Worm (Caenorhabditis elegans) whole organism, dauer: ENCODE data around the gene F53A2.11.

ENCODE experiments used
- unc-62 ChIP-seq: sonication (generic microtip); optimal IDR thresholded peaks from 2 replicates; lab custom pipeline; 2017; ENCODE audit warnings: missing biosample characterization, missing genetic modification reagents, missing genetic modification characterization

F53A2.11 gene

DNA sequence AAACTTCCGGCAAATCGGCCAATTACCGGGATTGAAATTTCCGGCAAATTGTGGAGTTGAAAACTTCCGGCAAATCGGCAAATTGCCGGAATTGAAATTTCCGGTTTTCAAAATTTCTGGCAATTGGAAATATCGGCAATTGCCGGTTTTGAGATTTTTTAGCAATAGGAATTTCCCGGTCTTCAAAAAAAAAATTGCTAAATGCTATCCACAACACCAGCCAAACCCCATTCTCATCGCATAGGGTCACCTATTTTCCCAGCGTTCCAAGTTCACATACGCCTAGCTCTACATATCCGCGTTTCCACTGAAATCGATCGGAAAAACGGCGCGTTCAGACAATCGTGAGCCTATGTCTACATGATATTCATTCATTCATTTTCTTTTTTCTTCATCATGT is 37.1 kb downstream of the F53A2.11 start, which contains the start of gene F56A8.8:
Gene F56A8.8 (plus strand): TSS at position 301 of the 400 bp plus-strand sequence.
- TF ChIP-seq unc-62 (GFP tag; lab: Kevin White, UChicago): no peak

DNA sequence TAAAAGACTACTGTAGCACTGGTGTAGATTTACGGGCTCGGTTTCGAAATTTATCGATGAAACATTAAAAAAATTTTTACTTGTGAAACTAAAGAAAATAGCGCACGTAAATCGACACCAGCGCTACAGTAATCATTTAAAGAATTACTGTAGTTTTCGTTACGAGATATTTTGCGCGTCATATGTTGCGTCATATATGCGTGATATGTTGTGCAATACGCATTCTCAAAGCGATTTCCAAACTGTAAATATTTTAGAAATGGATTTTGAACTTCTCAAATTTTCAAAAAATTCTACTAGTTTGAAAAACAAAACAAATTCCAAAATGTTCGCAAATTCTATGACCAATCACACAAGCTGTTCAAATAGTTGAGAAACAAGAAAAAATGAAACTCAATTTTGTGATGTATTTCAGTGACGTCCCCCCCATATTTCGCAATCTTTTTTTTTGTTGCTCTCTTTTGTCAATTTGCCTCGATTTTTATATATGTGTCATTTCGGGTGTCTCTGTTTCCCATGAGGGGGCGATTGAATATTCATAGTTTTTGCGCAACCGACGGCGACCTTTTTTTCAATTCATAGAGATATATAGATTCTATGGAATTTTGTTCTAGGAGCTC is 44.5 kb downstream of the F53A2.11 start:
- no peak for TF ChIP-seq unc-62 (GFP tag; lab: Kevin White, UChicago)

DNA sequence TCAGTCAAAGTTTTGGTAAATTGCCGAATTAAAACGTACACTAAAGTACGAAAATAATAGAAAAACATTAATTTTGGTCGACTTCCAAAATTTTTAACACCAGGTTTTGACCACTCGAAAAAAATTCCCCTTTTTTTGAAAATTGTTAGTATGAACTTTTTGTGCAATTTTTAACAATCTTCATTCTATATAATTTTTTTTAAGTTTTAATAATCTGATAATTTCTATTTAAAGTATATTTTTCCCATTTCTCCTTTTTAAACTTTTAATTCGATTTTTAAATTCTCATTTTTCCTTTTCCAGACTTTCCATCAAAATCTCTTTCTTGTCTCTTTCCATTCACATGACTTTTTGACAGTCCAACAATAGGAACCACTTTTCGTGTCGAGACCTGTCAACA is 45.5 kb downstream of the F53A2.11 start, which contains the start of gene unc-64:
Gene unc-64 (plus strand): TSS at position 301 of the 400 bp plus-strand sequence.
- no peak for TF ChIP-seq unc-62 (GFP tag; lab: Kevin White, UChicago)

DNA sequence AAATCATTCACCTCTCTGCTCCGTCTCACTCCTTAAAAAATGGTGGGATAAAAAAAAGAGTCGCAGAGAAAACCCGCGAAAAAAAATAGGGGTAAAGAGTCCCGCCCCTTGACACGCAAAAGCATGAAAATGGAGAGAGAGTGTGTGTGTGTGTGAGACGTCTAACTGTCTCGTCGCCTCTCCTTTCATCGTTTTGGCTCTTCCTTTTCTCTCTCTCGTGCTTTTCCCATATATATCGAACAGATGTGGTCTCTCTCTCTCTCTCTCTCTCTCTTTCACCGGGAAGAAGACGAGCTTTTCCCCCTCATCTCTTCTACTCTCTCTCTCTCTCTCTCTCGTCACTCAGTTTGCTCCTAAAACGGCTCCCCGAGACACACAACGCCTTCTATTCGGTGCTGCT is 46.7 kb downstream of the F53A2.11 start:
- TF ChIP-seq unc-62 (GFP tag; lab: Kevin White, UChicago): no peak

DNA sequence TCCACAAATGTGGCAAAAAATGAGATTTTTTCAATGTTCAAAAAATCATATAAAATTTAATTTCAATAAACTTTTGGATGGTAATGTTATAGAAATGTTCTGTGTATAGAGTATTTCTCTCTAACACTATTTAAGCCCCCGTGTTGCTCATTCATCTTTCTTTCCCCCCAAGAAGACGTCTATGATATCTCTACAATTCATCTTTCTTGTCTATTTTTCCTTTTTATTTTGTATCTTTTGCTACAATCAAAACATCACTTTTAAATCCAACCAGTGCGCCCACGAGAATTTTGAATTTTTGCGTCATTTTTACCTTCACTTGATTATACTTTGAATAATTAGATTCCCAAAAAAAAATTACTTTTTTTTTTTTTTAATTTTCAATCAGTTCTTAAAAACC is 49.7 kb downstream of the F53A2.11 start:
- no peak for TF ChIP-seq unc-62 (GFP tag; lab: Kevin White, UChicago)

DNA sequence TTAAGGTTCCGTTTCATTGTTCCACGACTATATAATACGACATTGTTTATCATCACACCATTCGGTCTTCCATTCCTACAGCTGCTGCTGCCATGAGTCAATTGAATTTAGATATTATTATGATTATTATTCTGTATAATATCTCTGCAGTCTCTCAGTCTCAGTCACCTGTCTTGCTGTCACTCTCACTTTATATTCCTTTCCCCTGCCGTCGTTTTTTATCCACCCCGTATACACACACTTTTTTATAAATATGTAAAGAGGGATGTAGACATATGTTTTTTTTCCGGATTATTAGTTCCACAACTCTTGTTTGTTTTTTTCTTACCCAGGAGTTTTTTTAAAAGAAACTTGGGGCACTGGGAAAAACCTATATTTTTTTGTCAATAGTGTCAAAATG is 50.3 kb downstream of the F53A2.11 start:
- TF ChIP-seq unc-62 (GFP tag; lab: Kevin White, UChicago): no peak

DNA sequence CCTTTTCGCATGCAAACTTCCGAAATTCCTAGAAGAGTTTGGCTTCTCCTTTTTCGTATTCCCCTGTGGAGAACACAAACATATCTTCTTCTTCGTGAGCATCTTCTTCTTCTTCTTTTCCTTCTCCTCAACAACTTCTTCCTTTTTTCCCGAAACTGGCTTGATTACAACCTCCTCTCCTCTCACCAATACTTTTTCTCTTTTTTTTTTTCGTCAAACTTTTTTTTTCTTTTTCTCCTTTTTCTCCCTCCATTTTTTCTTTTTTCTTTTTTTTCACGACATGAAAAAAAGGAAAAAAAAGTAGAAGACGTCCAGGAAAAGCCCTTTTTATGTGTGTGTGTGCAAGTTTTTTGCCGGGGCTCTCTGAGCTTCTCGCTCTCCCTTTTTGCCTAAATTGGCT is 51.6 kb downstream of the F53A2.11 start:
- no peak for TF ChIP-seq unc-62 (GFP tag; lab: Kevin White, UChicago)
